Worm (Caenorhabditis elegans) whole organism, L4/young adult: ENCODE results near the gene C10E2.2.

Experiments
- W03F9.2 ChIP-seq: fragments of 150-350 bp; optimal IDR thresholded peaks from 2 replicates; lab custom pipeline; 2014; ENCODE audit warnings: missing biosample characterization, missing genetic modification characterization
- dao-5 ChIP-seq: sonication (generic microtip); optimal IDR thresholded peaks from 2 replicates; lab custom pipeline; 2016; ENCODE audit warnings: missing genotype, missing genetic modification characterization, moderate library complexity, missing compliant biosample characterization
- him-1 ChIP-seq: sonication (generic microtip); optimal IDR thresholded peaks from 2 replicates; lab custom pipeline; 2016; ENCODE audit warnings: missing genotype, missing genetic modification reagents, missing genetic modification characterization, missing compliant biosample characterization

Gene C10E2.2

DNA sequence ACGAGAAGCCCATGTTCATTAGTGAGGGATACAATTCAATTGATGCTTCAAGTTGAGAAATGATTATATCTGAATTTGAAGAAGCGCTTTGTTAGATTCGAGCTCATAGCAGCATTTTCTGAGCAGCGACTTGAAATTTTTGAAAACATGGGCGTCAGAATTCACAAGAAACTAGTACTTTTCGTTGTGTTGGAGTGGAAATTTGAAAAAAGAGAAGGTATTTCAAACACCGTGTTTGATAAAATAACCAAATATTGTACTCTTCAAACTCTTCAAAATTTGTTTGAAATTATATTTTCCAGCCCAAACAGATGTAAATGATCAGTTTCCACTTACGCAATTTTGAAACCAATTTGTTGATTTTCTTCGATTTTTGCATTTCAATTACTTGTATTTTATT, at the start of gene C10E2.2:
Gene C10E2.2, plus strand, starts transcription at position 301 of the 400 bp plus-strand sequence.
- TF ChIP-seq W03F9.2 (no peak), him-1 (no peak), dao-5 (tag; lab: Kevin White, UChicago) (no peak)

DNA sequence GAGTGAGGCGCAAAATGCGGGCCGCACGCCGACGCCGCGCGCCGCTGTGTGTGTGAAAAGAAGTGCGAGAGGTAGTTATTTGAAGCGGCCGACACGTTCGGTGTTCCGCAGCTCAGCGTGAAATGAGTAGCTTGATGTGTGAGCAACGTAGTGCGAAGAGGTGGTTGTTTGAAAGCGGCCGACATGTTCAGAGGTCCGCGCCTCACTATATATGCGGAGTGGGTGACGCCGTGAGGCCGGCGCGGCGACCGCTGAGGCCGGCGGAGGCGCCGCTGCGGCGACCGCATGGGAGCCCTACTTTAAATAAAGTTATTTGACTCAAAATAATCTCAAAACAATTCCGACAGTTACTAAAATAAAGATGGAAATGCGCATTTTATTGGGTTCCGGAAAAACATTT, 48.2 kb upstream of the C10E2.2 start:
- TF ChIP-seq him-1 (no peak), W03F9.2 (no peak), dao-5 (tag; lab: Kevin White, UChicago) (no peak)

DNA sequence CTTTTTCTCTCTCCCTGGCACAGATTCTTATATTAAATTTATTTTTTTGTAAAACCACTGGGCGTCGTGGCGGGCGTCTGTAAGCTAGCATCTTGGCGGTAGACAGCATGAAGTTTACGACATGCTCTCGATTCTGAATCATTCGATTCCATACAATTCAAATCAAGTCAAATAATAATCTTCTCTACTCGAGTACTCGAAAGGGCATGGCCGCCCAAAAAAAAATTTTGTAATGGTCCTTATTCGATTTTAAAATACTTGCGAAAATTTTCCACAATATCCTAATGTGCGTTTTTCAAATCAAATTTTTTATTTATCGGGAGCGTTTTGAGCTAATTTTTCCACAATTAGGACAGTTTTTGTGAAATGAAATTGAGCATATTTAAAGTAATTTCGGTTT, 47.0 kb upstream of the C10E2.2 start:
- no peak for TF ChIP-seq him-1
- no peak for TF ChIP-seq dao-5 (tag; lab: Kevin White, UChicago)

DNA sequence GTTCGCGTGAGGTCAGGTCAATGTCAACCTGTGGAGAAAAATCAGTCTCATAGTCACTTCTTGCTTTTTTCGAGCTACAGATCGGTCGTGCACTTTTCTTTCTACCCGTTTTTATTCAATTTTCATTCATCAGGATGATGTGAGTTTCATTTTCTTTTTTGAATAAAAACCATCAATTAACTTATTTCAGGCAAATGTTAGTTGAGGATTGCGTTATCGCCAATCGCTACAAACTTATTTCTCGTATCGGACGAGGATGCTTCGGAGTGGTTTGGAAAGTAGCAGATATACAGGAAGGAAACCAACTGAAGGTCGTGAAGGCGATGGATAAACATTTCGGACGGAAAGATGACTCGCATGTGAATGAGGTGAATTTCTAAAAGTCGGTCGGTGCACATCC, 42.8 kb upstream of the C10E2.2 start, which contains the start of gene F22H10.1:
Gene F22H10.1, plus strand, starts transcription at position 211 of the 400 bp plus-strand sequence.
- TF ChIP-seq dao-5 (tag; lab: Kevin White, UChicago) (no peak), him-1 (no peak), W03F9.2 (no peak)

DNA sequence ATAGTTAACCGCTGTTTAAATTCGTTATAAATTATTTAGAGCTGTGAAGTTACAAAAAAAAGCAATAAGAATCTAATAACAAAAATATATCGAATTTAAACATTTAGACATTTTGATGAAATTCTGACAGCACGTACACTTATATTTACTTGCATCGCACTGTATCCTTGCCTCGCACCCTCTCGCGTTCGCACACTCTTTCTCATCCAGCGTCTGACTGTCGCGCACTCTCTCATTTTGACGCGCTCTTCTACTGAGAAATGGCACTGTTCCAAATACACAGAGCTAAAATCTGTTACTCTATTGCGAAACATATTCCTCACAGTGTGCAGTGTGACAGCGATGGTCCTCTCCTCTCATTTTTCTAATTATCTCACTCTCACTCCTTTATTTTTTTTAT, 41.0 kb upstream of the C10E2.2 start:
- TF ChIP-seq him-1 (no peak), dao-5 (tag; lab: Kevin White, UChicago) (no peak), W03F9.2 (no peak)

DNA sequence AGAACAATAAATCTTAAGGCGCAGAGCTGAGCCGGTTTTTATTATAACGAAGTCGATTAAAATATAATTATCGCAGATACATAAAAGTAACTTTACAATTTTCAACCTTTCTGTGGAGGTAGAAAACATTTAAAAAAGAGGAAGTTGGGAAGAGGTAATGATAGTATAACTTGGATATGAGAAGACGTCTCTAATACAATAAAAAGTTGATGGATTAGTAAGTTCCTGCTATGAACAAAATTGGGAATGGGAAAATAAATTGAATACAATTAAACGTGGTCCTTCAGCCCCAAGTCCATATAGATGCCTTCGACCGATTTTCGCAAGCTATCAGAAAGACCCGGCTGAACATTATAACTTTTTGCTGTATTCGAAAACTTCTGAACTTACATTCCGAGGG, 39.4 kb upstream of the C10E2.2 start:
- TF ChIP-seq him-1 = no peak
- no peak for TF ChIP-seq W03F9.2
- no peak for TF ChIP-seq dao-5 (tag; lab: Kevin White, UChicago)

DNA sequence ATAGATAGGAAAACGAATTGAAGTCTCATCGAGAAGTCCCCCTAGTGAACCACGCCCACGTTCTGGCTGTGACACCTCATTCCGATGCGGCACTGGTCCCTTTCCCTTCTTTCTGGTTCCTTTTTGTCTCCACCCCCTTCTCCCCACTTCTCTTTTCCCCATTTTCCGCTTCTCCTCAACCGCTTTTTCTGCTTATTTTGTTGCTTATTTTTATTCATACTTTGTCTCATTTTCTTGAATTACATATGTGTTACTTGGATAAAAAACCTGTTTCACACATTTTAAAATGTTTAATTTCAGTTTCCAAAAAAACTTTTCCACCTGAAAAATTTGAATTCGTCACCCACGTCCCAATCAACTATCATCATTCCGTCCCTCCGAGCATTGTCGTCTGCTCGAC, 33.7 kb upstream of the C10E2.2 start, which contains the start of gene lgc-53:
Gene lgc-53, plus strand, starts transcription at position 301 of the 400 bp plus-strand sequence.
- TF ChIP-seq dao-5 (tag; lab: Kevin White, UChicago) (no peak), W03F9.2 (no peak), him-1 (no peak)

DNA sequence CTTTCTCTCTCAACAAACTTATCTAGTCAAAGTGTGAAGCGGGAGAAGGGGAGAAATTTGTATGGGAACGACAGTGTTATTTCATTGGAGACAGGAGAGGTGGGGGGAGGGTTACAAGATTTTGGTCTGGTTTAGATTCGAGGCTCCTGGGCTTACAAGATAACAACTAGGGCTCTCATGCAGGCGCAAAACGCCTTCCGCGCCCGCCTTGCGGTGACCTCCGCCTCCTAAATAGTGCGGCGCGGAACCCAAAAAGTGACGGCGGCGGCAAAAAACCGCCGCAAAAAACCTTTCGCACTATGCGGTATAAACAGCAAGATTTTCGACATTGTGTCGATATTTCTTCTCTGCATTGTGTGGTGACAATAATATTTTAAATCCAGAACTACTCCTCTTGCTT, 29.1 kb upstream of the C10E2.2 start:
- TF ChIP-seq dao-5 (tag; lab: Kevin White, UChicago) = no peak
- no peak for TF ChIP-seq W03F9.2
- TF ChIP-seq him-1 = no peak

DNA sequence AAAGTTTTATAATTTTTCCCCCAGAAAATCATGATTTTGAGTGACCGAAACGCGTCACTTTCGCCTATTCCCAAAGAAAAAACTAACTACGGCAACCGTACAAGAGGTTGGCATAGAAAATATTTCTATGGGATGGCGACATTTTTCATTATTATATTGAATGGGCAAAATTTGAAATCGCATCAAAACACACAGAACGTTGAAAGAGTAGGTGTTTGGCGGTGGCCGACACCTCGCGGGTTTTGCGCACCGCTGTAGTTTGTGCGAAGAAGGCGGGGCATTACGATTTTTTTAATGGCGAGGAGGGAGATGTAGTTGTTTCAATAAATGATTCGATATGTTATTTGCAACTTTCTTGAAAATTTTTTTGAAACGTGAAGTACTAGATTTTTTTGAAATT, 23.1 kb upstream of the C10E2.2 start:
- TF ChIP-seq W03F9.2 = no peak
- no peak for TF ChIP-seq him-1
- TF ChIP-seq dao-5 (tag; lab: Kevin White, UChicago) = no peak

DNA sequence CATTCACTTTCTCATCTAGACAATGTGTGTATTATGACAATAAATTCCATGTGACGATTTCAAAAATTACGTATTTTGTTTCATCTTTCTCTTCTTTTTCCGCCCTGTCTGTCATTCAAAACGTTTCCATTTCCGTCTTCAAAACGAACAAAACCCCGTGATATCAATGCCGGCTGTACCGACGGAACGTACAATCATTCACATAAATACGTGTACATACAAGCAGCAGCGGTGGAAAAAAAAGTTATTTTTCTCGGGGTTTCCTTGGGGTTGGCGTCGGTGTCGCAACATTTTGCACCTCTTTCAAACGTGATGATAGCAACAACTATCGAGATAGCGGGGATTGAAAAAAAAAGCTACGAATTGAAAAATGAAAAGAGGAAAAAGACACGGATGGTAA, 20.1 kb upstream of the C10E2.2 start:
- TF ChIP-seq dao-5 (tag; lab: Kevin White, UChicago) = no peak
- TF ChIP-seq W03F9.2 = no peak
- no peak for TF ChIP-seq him-1

DNA sequence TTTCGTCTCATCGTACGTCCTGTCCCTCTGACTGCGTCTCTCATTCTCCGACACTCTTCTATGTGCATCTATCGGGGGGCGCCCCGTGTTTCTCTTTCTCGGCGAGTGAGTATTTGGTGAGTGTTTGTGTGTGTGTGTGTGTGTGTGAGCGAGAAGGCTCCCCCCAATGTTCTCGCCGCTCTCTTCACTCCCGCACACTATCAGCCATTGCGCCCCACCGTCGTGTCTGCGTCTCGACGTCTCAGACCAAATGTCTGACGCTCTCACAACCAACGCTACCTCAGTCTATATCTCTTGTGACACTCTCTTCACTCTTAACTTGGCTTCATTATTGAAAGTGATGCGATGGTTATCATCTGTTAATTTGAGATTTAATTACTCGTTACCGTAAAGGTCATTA, 18.2 kb upstream of the C10E2.2 start:
- TF ChIP-seq W03F9.2 (no peak), dao-5 (tag; lab: Kevin White, UChicago) (peak; percentile 39), him-1 (peak; percentile 73)

DNA sequence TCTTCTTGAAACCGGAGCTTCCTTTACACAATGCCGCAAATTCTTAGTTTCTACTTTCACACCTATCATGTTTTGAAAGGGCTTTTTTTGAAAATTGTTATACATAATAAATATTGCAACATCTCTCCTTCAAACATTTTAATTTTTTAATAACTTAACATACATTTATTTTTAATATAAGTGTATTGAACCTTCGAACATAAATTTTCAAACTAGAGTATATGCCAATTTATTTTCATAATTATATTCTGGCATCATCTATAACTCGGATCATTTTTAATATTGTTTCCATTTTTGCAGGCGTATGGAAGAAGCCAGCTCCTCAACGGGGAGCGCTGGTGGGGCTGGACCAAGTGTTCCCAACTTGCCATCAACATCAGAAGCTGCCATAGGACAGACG, 15.8 kb upstream of the C10E2.2 start, which contains the start of gene hda-4:
Gene hda-4, plus strand, starts transcription at position 301 of the 400 bp plus-strand sequence.
- no peak for TF ChIP-seq W03F9.2
- no peak for TF ChIP-seq dao-5 (tag; lab: Kevin White, UChicago)
- no peak for TF ChIP-seq him-1

DNA sequence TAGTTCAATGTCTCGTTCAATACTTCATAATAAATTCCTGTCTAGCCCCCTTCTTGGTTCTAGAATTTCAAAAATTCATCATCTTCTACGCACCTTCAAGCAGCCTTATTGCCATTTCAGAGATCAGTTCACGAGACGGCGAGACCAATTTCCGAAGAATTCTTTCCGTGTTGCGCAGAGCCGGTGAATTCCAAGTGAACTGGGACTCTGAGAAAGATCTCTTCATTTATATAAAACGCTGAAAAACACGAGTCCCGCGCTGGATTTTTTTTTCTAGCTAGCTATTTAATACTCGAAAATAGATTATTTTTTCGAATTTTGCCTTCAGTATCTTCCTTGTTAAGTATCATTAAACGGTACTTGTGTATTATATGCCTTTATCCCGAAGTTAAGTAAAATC, 13.9 kb upstream of the C10E2.2 start:
- TF ChIP-seq W03F9.2 (no peak), dao-5 (tag; lab: Kevin White, UChicago) (no peak), him-1 (no peak)

DNA sequence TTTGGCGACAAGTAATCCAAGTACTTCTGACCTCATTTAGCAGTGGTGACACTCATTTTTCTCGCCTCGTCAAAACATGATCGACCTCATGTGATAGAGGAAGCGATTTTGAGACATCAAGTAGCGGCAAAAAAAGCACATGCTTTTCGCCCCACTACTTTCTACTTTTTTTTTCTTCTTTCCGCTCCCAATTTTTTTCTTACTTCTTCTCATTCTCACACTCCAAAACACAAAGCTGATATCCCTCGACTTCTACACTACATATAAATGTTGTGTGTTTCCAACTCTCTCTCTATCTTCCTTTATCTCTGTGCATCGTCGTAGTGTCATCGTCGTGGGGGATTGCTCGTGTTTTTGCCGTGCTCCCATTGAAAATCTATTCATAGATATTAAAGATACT, 12.8 kb upstream of the C10E2.2 start:
- no peak for TF ChIP-seq W03F9.2
- TF ChIP-seq him-1 = no peak
- TF ChIP-seq dao-5 (tag; lab: Kevin White, UChicago) = no peak

DNA sequence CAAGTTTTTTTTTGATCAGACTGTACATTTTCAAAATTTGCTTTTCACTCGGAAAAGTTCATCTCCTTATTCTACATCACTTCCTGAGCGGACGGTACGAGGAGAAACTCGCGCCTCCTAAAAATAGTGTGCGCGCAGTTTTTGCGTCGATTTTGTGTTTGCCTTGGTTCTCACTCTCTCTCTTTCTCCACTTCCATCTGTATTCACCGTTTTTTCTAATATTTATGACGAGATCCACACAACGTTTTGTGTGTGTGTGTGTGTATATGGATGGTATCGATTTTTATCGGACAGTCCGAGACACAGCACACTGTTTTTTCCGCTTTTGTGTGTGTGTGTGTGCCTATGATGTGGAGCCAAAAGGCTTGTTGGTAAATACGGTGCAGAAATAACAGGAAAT, 11.6 kb upstream of the C10E2.2 start:
- TF ChIP-seq him-1 (no peak), dao-5 (tag; lab: Kevin White, UChicago) (no peak), W03F9.2 (no peak)

DNA sequence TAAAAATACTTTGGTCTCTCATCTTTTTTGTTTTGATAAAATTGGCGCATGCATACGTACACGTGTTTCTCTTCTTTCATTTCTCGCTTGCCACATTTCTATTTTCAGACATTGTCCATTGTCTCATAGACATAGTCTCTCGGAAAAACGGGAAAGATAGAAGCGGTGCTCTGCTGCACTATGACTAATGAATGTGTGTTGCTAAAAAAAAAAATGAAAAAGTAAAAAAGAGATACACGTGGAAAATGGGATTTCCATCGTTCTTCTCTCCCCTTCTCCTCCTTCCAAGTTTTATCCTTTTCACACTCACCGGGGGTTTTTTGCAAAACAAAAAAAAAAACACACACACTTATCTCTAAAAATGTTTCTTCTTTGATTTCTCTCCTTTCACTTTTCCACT, 10.1 kb upstream of the C10E2.2 start:
- TF ChIP-seq W03F9.2 (no peak), dao-5 (tag; lab: Kevin White, UChicago) (no peak), him-1 (no peak)
